Worm (Caenorhabditis elegans): Measurements from ENCODE around the gene fbxb-62.
A peak's percentile ranks its signal among the peaks of the same experiment; 100 is the strongest.

ce11 chrV:19297510-19297909, 4.3 kb downstream of the fbxb-62 start, which contains the start of gene fbxb-60:
- peak; percentile 53; the same call in 1 of the 2 replicates for TF ChIP-seq T22C8.4 (GFP tag; IDR thresholded peaks at IDR 0.05)
- TF ChIP-seq flt-1 (GFP tag; IDR thresholded peaks at IDR 0.05) = no peak
- no peak for TF ChIP-seq ztf-29 (GFP tag; IDR thresholded peaks at IDR 0.05)
- TF ChIP-seq ref-1 (GFP tag; conservative IDR thresholded peaks at IDR 0.05) = no peak
- no peak for TF ChIP-seq klf-2 (GFP tag; conservative IDR thresholded peaks at IDR 0.05)

All from whole organism, midembryonic.